Worm (Caenorhabditis elegans) whole organism, L1 larva: Measurements from ENCODE around the gene F20D6.1.

Source experiments
- F16B12.6 ChIP-seq: fragments of 150-350 bp; optimal IDR thresholded peaks from 2 replicates; lab custom pipeline; 2014; ENCODE audit warnings: missing biosample characterization, missing genetic modification characterization
- Y116A8C.19 ChIP-seq: sonication (generic microtip); optimal IDR thresholded peaks from 2 replicates; lab custom pipeline; 2016; ENCODE audit warnings: missing compliant biosample characterization, missing genetic modification characterization, borderline replicate concordance
- aha-1 ChIP-seq: fragments of 150-350 bp; optimal IDR thresholded peaks from 2 replicates; lab custom pipeline; 2014; ENCODE audit warnings: missing biosample characterization, missing genetic modification characterization
- alr-1 ChIP-seq: fragments of 200-800 bp; sonication (Bioruptor generic); optimal IDR thresholded peaks from 2 replicates; lab custom pipeline; 2018; ENCODE audit warnings: borderline replicate concordance, mild to moderate bottlenecking, missing genetic modification characterization, missing compliant biosample characterization
- aly-2 ChIP-seq: fragments of 150-350 bp; optimal IDR thresholded peaks from 2 replicates; lab custom pipeline; 2014; ENCODE audit warnings: missing biosample characterization, missing genetic modification characterization
- ama-1 ChIP-seq: fragments of 150-350 bp; optimal IDR thresholded peaks from 2 replicates; lab custom pipeline; 2014
- blmp-1 ChIP-seq: fragments of 150-350 bp; optimal IDR thresholded peaks from 2 replicates; lab custom pipeline; 2014; ENCODE audit warnings: missing biosample characterization, missing genetic modification characterization
- ceh-88 ChIP-seq: fragments of 200-800 bp; sonication (Bioruptor generic); IDR thresholded peaks from 2 replicates; pipeline ENCODE4 v1.3.6; 2022; ENCODE audit warnings: missing genetic modification characterization, missing compliant biosample characterization
- ces-1 ChIP-seq: fragments of 150-350 bp; optimal IDR thresholded peaks from 2 replicates; lab custom pipeline; 2014; ENCODE audit warnings: missing biosample characterization, missing genetic modification reagents, missing genetic modification characterization
- dsc-1 ChIP-seq: sonication (generic microtip); optimal IDR thresholded peaks from 2 replicates; lab custom pipeline; 2016; ENCODE audit warnings: mild to moderate bottlenecking, missing genetic modification characterization, missing compliant biosample characterization
- efl-1 ChIP-seq, 4 experiments: fragments of 150-350 bp; optimal IDR thresholded peaks in 3 of 4; peaks in 1 of 4; 1 replicate in 1 of 4; 2 replicates in 3 of 4; lab custom pipeline; 2014; ENCODE audit warnings: missing biosample characterization in 2 of 4, missing genetic modification characterization in 2 of 4, missing genetic modification reagents in 2 of 4
- elt-2 ChIP-seq: sonication (generic microtip); optimal IDR thresholded peaks from 2 replicates; lab custom pipeline; 2016; ENCODE audit warnings: missing genetic modification characterization, mild to moderate bottlenecking, inconsistent platforms, missing compliant biosample characterization, missing genetic modification reagents
- ets-5 ChIP-seq: fragments of 200-800 bp; sonication (Bioruptor generic); IDR thresholded peaks from 2 replicates; pipeline ENCODE4 v1.3.6; 2022; ENCODE audit warnings: missing genetic modification characterization, missing compliant biosample characterization
- fkh-4 ChIP-seq: sonication (generic microtip); optimal IDR thresholded peaks from 2 replicates; lab custom pipeline; 2016; ENCODE audit warnings: missing compliant biosample characterization, missing genetic modification characterization, borderline replicate concordance
- fkh-8 ChIP-seq: sonication (generic microtip); optimal IDR thresholded peaks from 2 replicates; lab custom pipeline; 2016; ENCODE audit warnings: mild to moderate bottlenecking, missing genetic modification characterization, missing compliant biosample characterization
- fos-1 ChIP-seq: fragments of 150-350 bp; optimal IDR thresholded peaks from 2 replicates; lab custom pipeline; 2014; ENCODE audit warnings: missing biosample characterization, missing genetic modification characterization
- isw-1 ChIP-seq: fragments of 200-800 bp; sonication (Bioruptor generic); IDR thresholded peaks from 2 replicates; pipeline ENCODE4 v1.3.6; 2022; ENCODE audit warnings: missing genetic modification characterization, missing compliant biosample characterization
- lin-15B ChIP-seq: fragments of 150-350 bp; sonication (generic microtip); optimal IDR thresholded peaks from 3 replicates; lab custom pipeline; 2014; ENCODE audit warnings: missing biosample characterization, missing genetic modification characterization
- lir-3 ChIP-seq: sonication (generic microtip); optimal IDR thresholded peaks from 2 replicates; lab custom pipeline; 2016; ENCODE audit warnings: mild to moderate bottlenecking, missing genetic modification characterization, moderate library complexity, missing compliant biosample characterization; ENCODE audit not compliant: poor library complexity
- mab-9 ChIP-seq: fragments of 200-800 bp; sonication (Bioruptor generic); IDR thresholded peaks from 2 replicates; pipeline ENCODE4 v1.3.6; 2022; ENCODE audit warnings: missing genetic modification reagents, missing genetic modification characterization, missing compliant biosample characterization
- nhr-11 ChIP-seq: fragments of 150-350 bp; optimal IDR thresholded peaks from 2 replicates; lab custom pipeline; 2014; ENCODE audit warnings: missing biosample characterization, missing genetic modification characterization
- nhr-19 ChIP-seq: fragments of 200-800 bp; sonication (Bioruptor generic); conservative IDR thresholded peaks from 2 replicates; pipeline ENCODE4 v1.3.6; 2022; ENCODE audit warnings: missing genetic modification characterization, missing compliant biosample characterization
- nhr-20 ChIP-seq: sonication (generic microtip); optimal IDR thresholded peaks from 2 replicates; lab custom pipeline; 2016; ENCODE audit warnings: mild to moderate bottlenecking, missing genetic modification characterization, missing compliant biosample characterization
- nhr-28 ChIP-seq: fragments of 150-350 bp; optimal IDR thresholded peaks from 2 replicates; lab custom pipeline; 2014; ENCODE audit warnings: missing biosample characterization, missing genetic modification characterization
- nhr-47 ChIP-seq: sonication (generic microtip); optimal IDR thresholded peaks from 2 replicates; lab custom pipeline; 2016; ENCODE audit warnings: mild to moderate bottlenecking, missing genetic modification characterization, moderate library complexity, missing compliant biosample characterization
- nhr-76 ChIP-seq: sonication (generic microtip); optimal IDR thresholded peaks from 2 replicates; lab custom pipeline; 2017; ENCODE audit warnings: missing biosample characterization, missing genetic modification characterization
- nhr-90 ChIP-seq: sonication (generic microtip); optimal IDR thresholded peaks from 2 replicates; lab custom pipeline; 2016; ENCODE audit warnings: mild to moderate bottlenecking, missing genetic modification characterization, missing compliant biosample characterization; ENCODE audit not compliant: poor library complexity
- pag-3 ChIP-seq: sonication (generic microtip); optimal IDR thresholded peaks from 2 replicates; lab custom pipeline; 2017; ENCODE audit warnings: missing genetic modification characterization, mild to moderate bottlenecking, missing compliant biosample characterization, antibody characterized with exemption, borderline replicate concordance; ENCODE audit not compliant: insufficient read depth
- sptf-1 ChIP-seq: fragments of 150-350 bp; optimal IDR thresholded peaks from 2 replicates; lab custom pipeline; 2014; ENCODE audit warnings: missing biosample characterization, missing genetic modification characterization
- unc-30 ChIP-seq: sonication (generic microtip); optimal IDR thresholded peaks from 2 replicates; lab custom pipeline; 2017; ENCODE audit warnings: missing biosample characterization, missing genetic modification characterization
- unc-98 ChIP-seq: fragments of 200-800 bp; sonication (Bioruptor generic); IDR thresholded peaks from 2 replicates; pipeline ENCODE4 v1.3.6; 2022; ENCODE audit warnings: missing genetic modification characterization, missing compliant biosample characterization
- vab-15 ChIP-seq: sonication (generic microtip); optimal IDR thresholded peaks from 2 replicates; lab custom pipeline; 2017; ENCODE audit warnings: missing genotype, mild to moderate bottlenecking, missing genetic modification characterization, missing compliant biosample characterization
- ztf-4 ChIP-seq: fragments of 150-350 bp; optimal IDR thresholded peaks from 2 replicates; lab custom pipeline; 2014; ENCODE audit warnings: missing biosample characterization, missing genetic modification characterization

Gene F20D6.1

DNA sequence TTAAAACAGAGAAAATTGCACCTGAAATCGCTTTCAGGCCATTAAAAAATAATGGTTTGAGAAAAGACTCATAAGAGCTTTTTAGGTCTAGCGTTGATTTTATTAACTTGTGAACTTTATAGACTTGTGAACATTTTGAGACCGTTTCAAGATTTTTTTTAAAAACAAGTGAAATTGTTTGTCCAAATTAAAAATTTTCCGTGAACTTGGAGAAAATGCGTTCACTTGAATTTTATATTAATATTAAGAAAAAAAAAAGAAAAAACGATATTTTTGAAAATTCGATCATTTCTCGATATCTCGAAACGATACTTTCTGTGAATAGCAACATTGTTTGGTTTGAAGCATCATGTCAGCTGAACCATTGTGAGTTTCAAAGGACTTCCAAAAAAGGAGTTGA, at the start of gene F20D6.1:
TSS of gene F20D6.1 (plus strand) at position 301 of the 400 bp plus-strand sequence.
- TF ChIP-seq ceh-88 (GFP tag; lab: Robert Waterston, UW) (no peak), alr-1 (tag; lab: Kevin White, UChicago) (no peak), isw-1 (no peak), fos-1 (tag; lab: Kevin White, UChicago) (no peak), fkh-4 (tag; lab: Kevin White, UChicago) (no peak), nhr-76 (no peak), nhr-47 (no peak), ztf-4 (tag; lab: Kevin White, UChicago) (no peak), elt-2 (no peak)

DNA sequence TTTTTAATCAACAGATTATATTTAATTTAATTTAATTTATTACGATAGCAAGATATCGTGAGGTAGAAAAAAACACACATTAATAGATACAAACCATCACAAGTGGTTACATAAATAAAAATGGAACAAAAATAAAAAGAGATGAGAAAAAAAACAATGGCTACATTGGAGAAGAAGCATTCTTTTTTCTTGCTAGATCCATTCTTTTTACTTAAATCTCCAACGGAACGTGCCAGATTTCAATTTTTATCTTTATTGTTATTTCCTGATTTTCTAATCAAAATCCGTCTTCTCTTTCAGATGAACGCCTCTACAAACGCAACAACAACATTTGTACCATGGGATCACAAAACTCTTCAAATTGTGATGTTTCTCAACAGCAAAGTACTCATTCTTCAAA, 46.9 kb upstream of the F20D6.1 start, which contains the start of gene D1014.2:
TSS of gene D1014.2 (plus strand) at position 301 of the 400 bp plus-strand sequence.
- TF ChIP-seq fos-1 (tag; lab: Kevin White, UChicago), result no peak
- TF ChIP-seq nhr-28 (tag; lab: Kevin White, UChicago), result no peak
- no peak for TF ChIP-seq nhr-11 (tag; lab: Kevin White, UChicago)
- no peak for TF ChIP-seq nhr-90 (tag; lab: Kevin White, UChicago)
- TF ChIP-seq nhr-19, result no peak
- TF ChIP-seq F16B12.6, result no peak
- no peak for TF ChIP-seq unc-98 (GFP tag; lab: Robert Waterston, UW)
- no peak for TF ChIP-seq Y116A8C.19 (tag; lab: Kevin White, UChicago)
- TF ChIP-seq sptf-1 (tag; lab: Kevin White, UChicago), result no peak
- TF ChIP-seq aha-1 (tag; lab: Kevin White, UChicago), result no peak
- TF ChIP-seq ces-1 (GFP tag; lab: Kevin White, UChicago), result no peak
- TF ChIP-seq efl-1 (optimal IDR thresholded peaks at IDR 0.05; lab: Kevin White, UChicago), result no peak
- no peak for TF ChIP-seq efl-1 (GFP tag; optimal IDR thresholded peaks at IDR 0.05 in 1 of 2; lab: Kevin White, UChicago)

- TF ChIP-seq nhr-11 (tag; lab: Kevin White, UChicago) (no peak), dsc-1 (tag; lab: Kevin White, UChicago) (peak; percentile 2)
Measured at ce11 chrV:8144515-8144914, 46.0 kb upstream of the F20D6.1 start.

DNA sequence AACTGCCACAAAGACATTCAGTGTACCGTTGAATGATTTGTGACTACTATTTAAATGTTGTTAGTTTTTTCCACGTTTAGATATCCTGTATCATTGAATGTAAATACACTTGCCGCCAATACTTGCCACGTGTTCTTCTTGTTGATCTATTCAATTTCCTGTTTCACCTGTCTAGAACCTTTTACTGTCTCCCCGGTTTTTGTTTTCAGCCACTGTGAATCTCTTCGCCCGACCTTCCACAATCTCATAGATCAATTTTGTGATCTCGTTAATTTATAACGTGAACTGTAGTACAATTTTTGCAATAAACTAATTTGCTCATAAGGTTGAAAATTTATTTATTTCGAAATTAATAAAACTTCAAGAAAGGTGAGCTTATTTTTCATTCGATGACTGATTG, 45.2 kb upstream of the F20D6.1 start, which contains the start of gene D1014.13:
TSS of gene D1014.13 (plus strand) at position 301 of the 400 bp plus-strand sequence.
- no peak for TF ChIP-seq lir-3 (tag; lab: Kevin White, UChicago)
- no peak for TF ChIP-seq mab-9 (GFP tag; lab: Robert Waterston, UW)
- TF ChIP-seq alr-1 (tag; lab: Kevin White, UChicago), result no peak
- TF ChIP-seq pag-3, result no peak
- TF ChIP-seq lin-15B (tag; lab: Kevin White, UChicago), result no peak
- no peak for TF ChIP-seq aly-2
- no peak for TF ChIP-seq nhr-20 (tag; lab: Kevin White, UChicago)
- TF ChIP-seq ama-1, result no peak
- TF ChIP-seq fkh-8, result no peak
- TF ChIP-seq nhr-28 (tag; lab: Kevin White, UChicago), result no peak
- TF ChIP-seq, all 84 proteins: peak for 0

ce11 chrV:8155743-8156142, 34.8 kb upstream of the F20D6.1 start:
- TF ChIP-seq efl-1 (optimal IDR thresholded peaks at IDR 0.05; lab: Kevin White, UChicago), result no peak
- peak in 1 of 2 experiments; percentile 90 for TF ChIP-seq efl-1 (GFP tag; optimal IDR thresholded peaks at IDR 0.05 in 1 of 2; lab: Kevin White, UChicago)
- no peak for TF ChIP-seq aha-1 (tag; lab: Kevin White, UChicago)

DNA sequence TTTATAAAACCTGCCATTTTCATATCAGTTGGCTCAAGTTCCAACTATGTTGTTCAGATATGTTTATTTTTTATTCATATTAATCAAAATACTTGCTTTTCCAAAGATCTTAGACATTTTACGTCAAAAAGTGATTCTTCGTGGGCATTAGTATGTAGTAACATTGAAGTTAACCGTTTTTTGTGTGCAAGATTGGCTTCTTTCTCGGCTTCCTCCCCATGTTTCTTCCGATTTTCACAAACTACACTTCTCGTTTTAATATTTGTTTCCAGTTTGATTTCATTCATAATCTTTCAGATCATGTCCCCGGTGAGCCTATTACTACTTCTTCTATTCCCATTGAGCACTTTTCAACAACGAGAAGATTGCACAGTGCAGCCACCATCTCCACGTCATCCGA, 33.1 kb upstream of the F20D6.1 start, which contains the start of gene sul-2:
TSS of gene sul-2 (plus strand) at position 301 of the 400 bp plus-strand sequence.
- TF ChIP-seq lin-15B (tag; lab: Kevin White, UChicago) (no peak), blmp-1 (tag; lab: Kevin White, UChicago) (no peak), vab-15 (tag; lab: Kevin White, UChicago) (no peak), unc-30 (no peak), ets-5 (GFP tag; lab: Robert Waterston, UW) (no peak), nhr-11 (tag; lab: Kevin White, UChicago) (no peak)
